Worm (Caenorhabditis elegans): ENCODE measurements around the gene C03B1.14.

DNA sequence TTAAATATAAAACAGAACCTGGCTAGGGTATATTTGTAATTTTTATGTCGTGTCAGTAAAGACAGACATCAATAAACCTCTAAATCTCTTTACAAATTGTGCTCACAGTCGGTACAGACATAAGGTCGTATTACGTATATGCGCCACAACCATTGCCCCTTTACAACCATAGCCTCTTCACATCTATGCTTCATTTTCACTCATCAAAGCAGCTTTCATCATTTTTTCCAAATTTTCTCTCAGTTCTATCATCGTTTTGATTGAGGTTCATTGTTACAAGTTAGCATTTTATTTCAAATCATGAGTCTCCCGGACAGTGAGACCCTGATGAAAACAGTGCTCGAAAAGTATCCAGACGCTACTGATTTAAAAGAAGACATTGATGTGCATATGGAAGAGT lies 3.6 kb upstream of the C03B1.14 start, which contains the start of gene C03B1.4:
- TF ChIP-seq atf-7 (tag; optimal IDR thresholded peaks at IDR 0.05) (no peak), hrde-1 (tag; optimal IDR thresholded peaks at IDR 0.05; ENCODE audit: borderline replicate concordance) (no peak), Y56A3A.18 (GFP tag; IDR thresholded peaks at IDR 0.05) (no peak), egl-44 (GFP tag; IDR thresholded peaks at IDR 0.05) (no peak)
